Worm (Caenorhabditis elegans): Measurements from ENCODE around the gene nstp-8.

nstp-8 gene

ce11 chrV:2218803-2219202, 3.4 kb downstream of the nstp-8 start, which contains the start of gene nhr-56 (continued):
- TF ChIP-seq ceh-82 (tag; optimal IDR thresholded peaks at IDR 0.05) (no peak), dve-1 (tag; optimal IDR thresholded peaks at IDR 0.05; ENCODE audit: insufficient read depth) (peak; percentile 67), ceh-20 (GFP tag; IDR thresholded peaks at IDR 0.05) (no peak), lin-1 (GFP tag; IDR thresholded peaks at IDR 0.05) (no peak), ZK546.5 (tag; optimal IDR thresholded peaks at IDR 0.05) (no peak), daf-12 (tag; optimal IDR thresholded peaks at IDR 0.05) (no peak), ctbp-1 (GFP tag; IDR thresholded peaks at IDR 0.05) (no peak), mxl-3 (GFP tag; optimal IDR thresholded peaks at IDR 0.05) (peak; percentile 49), tra-1 (GFP tag; IDR thresholded peaks at IDR 0.05) (no peak), spr-3 (GFP tag; optimal IDR thresholded peaks at IDR 0.05) (no peak), rbr-2 (tag; optimal IDR thresholded peaks at IDR 0.05) (no peak), nhr-25 (tag; optimal IDR thresholded peaks at IDR 0.05; ENCODE audit: borderline replicate concordance, insufficient read depth) (no peak), ceh-44 (GFP tag; IDR thresholded peaks at IDR 0.05) (no peak), hlh-11 (tag; optimal IDR thresholded peaks at IDR 0.05) (peak; percentile 81), lin-38 (GFP tag; IDR thresholded peaks at IDR 0.05) (no peak), mdt-29 (GFP tag; IDR thresholded peaks at IDR 0.05) (no peak), daf-16 (GFP tag; optimal IDR thresholded peaks at IDR 0.05) (no peak), daf-16 (tag; optimal IDR thresholded peaks at IDR 0.05) (peak; percentile 84), nhr-10 (tag; optimal IDR thresholded peaks at IDR 0.05) (no peak), nhr-28 (tag; optimal IDR thresholded peaks at IDR 0.05) (peak; percentile 81), R02D3.7 (tag; optimal IDR thresholded peaks at IDR 0.05) (no peak), set-16 (GFP tag; IDR thresholded peaks at IDR 0.05) (no peak), nhr-41 (GFP tag; IDR thresholded peaks at IDR 0.05) (no peak), unc-62 (GFP tag; optimal IDR thresholded peaks at IDR 0.05 in 1 of 2) (no peak), unc-62 (tag; optimal IDR thresholded peaks at IDR 0.05) (no peak), tag-97 (GFP tag; IDR thresholded peaks at IDR 0.05) (no peak), ceh-62 (tag; optimal IDR thresholded peaks at IDR 0.05) (no peak), pqm-1 (tag; optimal IDR thresholded peaks at IDR 0.05) (peak; percentile 55), hmg-1.1 (GFP tag; IDR thresholded peaks at IDR 0.05) (no peak), fos-1 (tag; optimal IDR thresholded peaks at IDR 0.05) (no peak), ceh-32 (tag; optimal IDR thresholded peaks at IDR 0.05; ENCODE audit: poor library complexity) (no peak), nhr-48 (tag; optimal IDR thresholded peaks at IDR 0.05) (no peak), T20F7.1 (GFP tag; optimal IDR thresholded peaks at IDR 0.05) (no peak), lim-7 (GFP tag; IDR thresholded peaks at IDR 0.05) (no peak), egl-27 (tag; optimal IDR thresholded peaks at IDR 0.05) (no peak), zip-11 (GFP tag; IDR thresholded peaks at IDR 0.05) (no peak), egl-43 (GFP tag; IDR thresholded peaks at IDR 0.05) (no peak), F37D6.2 (tag; optimal IDR thresholded peaks at IDR 0.05) (no peak), Y75B8A.6 (GFP tag; IDR thresholded peaks at IDR 0.05) (no peak), aha-1 (tag) (no peak), spr-1 (tag; optimal IDR thresholded peaks at IDR 0.05) (no peak), pha-4 (GFP tag; IDR thresholded peaks at IDR 0.05) (0 out of 2 replicates have a peak, but pooled peaks have one; percentile 16), pha-4 (tag; optimal IDR thresholded peaks at IDR 0.05) (peak; percentile 75), F44E2.7 (GFP tag; IDR thresholded peaks at IDR 0.05) (no peak), nhr-42 (GFP tag; IDR thresholded peaks at IDR 0.05) (no peak), fkh-10 (GFP tag; optimal IDR thresholded peaks at IDR 0.05) (no peak), hif-1 (tag; optimal IDR thresholded peaks at IDR 0.05) (no peak), nhr-237 (tag; optimal IDR thresholded peaks at IDR 0.05) (no peak), lin-15B (tag; optimal IDR thresholded peaks at IDR 0.05) (no peak), unc-39 (tag; optimal IDR thresholded peaks at IDR 0.05) (no peak), lin-13 (GFP tag; optimal IDR thresholded peaks at IDR 0.05) (no peak), nhr-102 (tag; optimal IDR thresholded peaks at IDR 0.05) (peak; percentile 21), zfp-2 (tag; optimal IDR thresholded peaks at IDR 0.05) (no peak)

Measured in whole organism, L4 larva.